Fruit fly (Drosophila melanogaster) whole organism, embryonic: ENCODE data around the gene dtn.

ENCODE experiments used
- B-H1 ChIP-seq: fragments of 200-800 bp; sonication (Bioruptor generic); IDR thresholded peaks from 3 replicates; pipeline ENCODE4 v1.3.6; 2022; ENCODE audit warnings: missing biosample characterization, missing genetic modification characterization
- C15 ChIP-seq: fragments of 200-800 bp; sonication (Bioruptor generic); IDR thresholded peaks from 3 replicates; pipeline ENCODE4 v1.3.6; 2022; ENCODE audit warnings: missing biosample characterization, missing genetic modification characterization
- CG17328 ChIP-seq: fragments of 200-800 bp; sonication (Bioruptor generic); IDR thresholded peaks from 2 replicates; pipeline ENCODE4 v1.3.6; 2022; ENCODE audit warnings: missing biosample characterization, missing genetic modification characterization

DNA sequence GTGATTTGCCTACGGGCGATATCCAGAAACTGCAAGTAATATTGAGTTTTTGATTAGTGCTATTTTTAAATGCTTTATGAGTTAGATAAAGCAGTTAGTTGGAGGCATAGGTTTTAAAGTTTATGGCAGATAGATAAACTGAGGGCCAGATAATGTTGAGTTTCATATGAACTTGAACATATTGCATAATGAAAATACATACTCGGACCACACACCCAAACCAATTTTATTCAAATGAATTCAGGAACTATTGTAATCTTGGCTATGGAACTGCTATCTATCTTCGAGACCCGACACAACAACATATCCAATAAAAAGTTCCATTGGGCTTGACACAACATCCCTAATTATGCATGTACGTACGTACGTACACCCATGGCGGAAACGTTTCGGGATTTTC, 34.2 kb downstream of the dtn start:
- no peak for TF ChIP-seq B-H1 (GFP tag; lab: Robert Waterston, UW)
- TF ChIP-seq CG17328 (GFP tag; lab: Robert Waterston, UW) = no peak
- no peak for TF ChIP-seq C15 (GFP tag; lab: Robert Waterston, UW)
